Fruit fly (Drosophila melanogaster) whole organism, adult: Measurements from ENCODE around the gene CG11356.

ENCODE experiments used
- CG11617 ChIP-seq: fragments of 200-800 bp; sonication (Bioruptor generic); optimal IDR thresholded peaks from 2 replicates; lab custom pipeline; 2017; ENCODE audit warnings: mild to moderate bottlenecking, missing biosample characterization, missing genetic modification reagents, missing genetic modification characterization
- CG12768 ChIP-seq: fragments of 200-800 bp; sonication (Bioruptor generic); optimal IDR thresholded peaks from 2 replicates; lab custom pipeline; 2017; ENCODE audit warnings: missing biosample characterization, missing genetic modification characterization, mild to moderate bottlenecking, moderate library complexity, missing genetic modification reagents
- CG14711 ChIP-seq: fragments of 200-800 bp; sonication (Bioruptor generic); optimal IDR thresholded peaks from 2 replicates; lab custom pipeline; 2018; ENCODE audit warnings: missing biosample characterization, mild to moderate bottlenecking, missing genetic modification characterization, moderate library complexity
- CG1620 ChIP-seq: fragments of 200-800 bp; sonication (Bioruptor generic); optimal IDR thresholded peaks from 2 replicates; lab custom pipeline; 2016; ENCODE audit warnings: missing biosample characterization, missing genetic modification characterization
- CG33017 ChIP-seq: fragments of 200-800 bp; sonication (Bioruptor generic); optimal IDR thresholded peaks from 2 replicates; lab custom pipeline; 2018; ENCODE audit warnings: missing biosample characterization, mild to moderate bottlenecking, missing genetic modification characterization, moderate library complexity
- CG5204 ChIP-seq: fragments of 200-800 bp; sonication (Bioruptor generic); optimal IDR thresholded peaks from 2 replicates; lab custom pipeline; 2016; ENCODE audit warnings: missing biosample characterization, missing genetic modification characterization
- CG7045 ChIP-seq: fragments of 200-800 bp; sonication (Bioruptor generic); optimal IDR thresholded peaks from 2 replicates; lab custom pipeline; 2017; ENCODE audit warnings: missing biosample characterization, mild to moderate bottlenecking, missing genetic modification characterization
- CG7101 ChIP-seq: fragments of 200-800 bp; sonication (Bioruptor generic); optimal IDR thresholded peaks from 2 replicates; lab custom pipeline; 2018; ENCODE audit warnings: missing biosample characterization, mild to moderate bottlenecking, missing genetic modification characterization, moderate library complexity
- Crg-1 ChIP-seq: fragments of 200-800 bp; sonication (Bioruptor generic); optimal IDR thresholded peaks from 2 replicates; lab custom pipeline; 2016; ENCODE audit warnings: missing biosample characterization, missing genetic modification characterization
- Hr96 ChIP-seq: fragments of 200-800 bp; sonication (Bioruptor generic); optimal IDR thresholded peaks from 2 replicates; lab custom pipeline; 2016; ENCODE audit warnings: missing biosample characterization, missing genetic modification characterization
- Mnt ChIP-seq: fragments of 200-800 bp; sonication (Bioruptor generic); optimal IDR thresholded peaks from 2 replicates; lab custom pipeline; 2016; ENCODE audit warnings: missing biosample characterization, mild to moderate bottlenecking, missing genetic modification characterization
- bab1 ChIP-seq: fragments of 200-800 bp; sonication (Bioruptor generic); optimal IDR thresholded peaks from 3 replicates; lab custom pipeline; 2019; ENCODE audit warnings: missing biosample characterization, mild to moderate bottlenecking, missing genetic modification characterization, moderate library complexity
- cic ChIP-seq: fragments of 200-800 bp; sonication (Bioruptor generic); optimal IDR thresholded peaks from 2 replicates; lab custom pipeline; 2017; ENCODE audit warnings: missing biosample characterization, mild to moderate bottlenecking, missing genetic modification characterization, moderate library complexity
- cnc ChIP-seq, 2 experiments: fragments of >200 bp; optimal IDR thresholded peaks; 2 replicates each; lab custom pipeline; 2017
- kay ChIP-seq: fragments of 200-800 bp; sonication (Bioruptor generic); peaks from one replicate; lab custom pipeline; 2016; ENCODE audit warnings: missing biosample characterization, missing genetic modification characterization, borderline replicate concordance
- ovo ChIP-seq: fragments of 200-800 bp; sonication (Bioruptor generic); optimal IDR thresholded peaks from 2 replicates; lab custom pipeline; 2016; ENCODE audit warnings: missing biosample characterization, missing genetic modification characterization
- pad ChIP-seq: fragments of 200-800 bp; sonication (Bioruptor generic); optimal IDR thresholded peaks from 3 replicates; lab custom pipeline; 2017; ENCODE audit warnings: missing biosample characterization, missing genetic modification characterization, mild to moderate bottlenecking, moderate library complexity, missing genetic modification reagents
- tj ChIP-seq: fragments of 200-800 bp; sonication (Bioruptor generic); optimal IDR thresholded peaks from 3 replicates; lab custom pipeline; 2017; ENCODE audit warnings: missing biosample characterization, mild to moderate bottlenecking, missing genetic modification characterization, moderate library complexity
- toe ChIP-seq: fragments of 200-800 bp; sonication (Bioruptor generic); optimal IDR thresholded peaks from 2 replicates; lab custom pipeline; 2016; ENCODE audit warnings: missing biosample characterization, missing genetic modification characterization

Gene CG11356

DNA sequence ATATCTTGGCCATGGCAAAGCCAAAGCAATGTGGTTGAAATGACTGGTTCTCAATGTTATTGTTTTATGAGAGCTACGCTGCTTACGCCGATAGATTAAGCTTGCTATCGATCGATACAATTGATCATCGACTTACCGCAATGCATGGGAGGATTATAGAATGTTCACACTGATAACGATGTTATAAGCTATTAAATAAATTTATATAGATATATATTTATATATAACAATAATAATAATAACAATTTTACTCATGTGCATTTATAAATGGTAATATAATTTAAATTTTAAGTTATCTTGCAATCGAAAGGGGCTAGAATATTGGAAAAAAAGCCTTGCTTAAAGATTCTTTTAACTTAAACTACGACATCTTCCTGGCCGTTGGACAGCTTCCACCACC lies 30.9 kb downstream of the CG11356 start, which contains the start of gene moon:
Gene moon, minus strand, starts transcription at position 101 of the 400 bp plus-strand sequence.
- TF ChIP-seq pad (no peak), kay (GFP tag; lab: Kevin White, UChicago) (no peak), CG12768 (GFP tag; lab: Kevin White, UChicago) (no peak), CG14711 (tag; lab: Kevin White, UChicago) (no peak), CG7101 (tag; lab: Kevin White, UChicago) (no peak), bab1 (GFP tag; lab: Kevin White, UChicago) (no peak), CG5204 (GFP tag; lab: Kevin White, UChicago) (no peak), ovo (no peak), CG33017 (tag; lab: Kevin White, UChicago) (no peak)

DNA sequence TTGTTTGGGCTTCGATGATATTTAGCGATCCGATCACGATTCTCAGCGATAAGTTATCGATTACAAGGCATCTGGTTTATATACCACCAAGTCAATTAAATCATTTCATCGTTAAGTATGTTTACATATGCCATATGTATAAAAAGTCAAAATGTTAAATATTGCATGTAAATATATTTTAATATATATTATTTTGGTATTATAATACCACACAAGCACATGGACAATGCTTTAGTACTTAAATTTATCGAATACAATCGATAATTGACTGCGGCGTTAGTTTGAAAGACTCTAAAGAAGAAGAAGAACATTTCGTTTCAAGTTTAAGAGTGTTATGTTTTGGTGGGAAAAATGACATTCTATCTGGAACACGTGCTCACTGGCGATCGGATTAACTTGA lies 33.5 kb downstream of the CG11356 start, which contains the start of gene CG34323:
Gene CG34323, plus strand, starts transcription at position 301 of the 400 bp plus-strand sequence.
- TF ChIP-seq CG5204 (GFP tag; lab: Kevin White, UChicago) (no peak), toe (GFP tag; lab: Kevin White, UChicago) (no peak), kay (GFP tag; lab: Kevin White, UChicago) (no peak), Crg-1 (GFP tag; lab: Kevin White, UChicago) (no peak), CG1620 (GFP tag; lab: Kevin White, UChicago) (no peak)

- TF ChIP-seq kay (GFP tag; lab: Kevin White, UChicago) (no peak), cic (GFP tag; lab: Kevin White, UChicago) (no peak), ovo (no peak), bab1 (GFP tag; lab: Kevin White, UChicago) (no peak), CG7101 (tag; lab: Kevin White, UChicago) (no peak), Hr96 (GFP tag; lab: Kevin White, UChicago) (no peak), toe (GFP tag; lab: Kevin White, UChicago) (no peak), CG7045 (GFP tag; lab: Kevin White, UChicago) (no peak), Mnt (GFP tag; lab: Kevin White, UChicago) (no peak), CG14711 (tag; lab: Kevin White, UChicago) (no peak), CG33017 (tag; lab: Kevin White, UChicago) (no peak), pad (no peak), CG11617 (no peak), cnc (optimal IDR thresholded peaks at IDR 0.05; lab: Kevin White, UChicago) (no peak), CG5204 (GFP tag; lab: Kevin White, UChicago) (no peak), tj (GFP tag; lab: Kevin White, UChicago) (no peak)
Measured at dm6 chrX:12059495-12059894, 44.1 kb downstream of the CG11356 start, which contains the start of gene Muc11A. TSS of gene Muc11A (plus strand) at chrX:12059795.

DNA sequence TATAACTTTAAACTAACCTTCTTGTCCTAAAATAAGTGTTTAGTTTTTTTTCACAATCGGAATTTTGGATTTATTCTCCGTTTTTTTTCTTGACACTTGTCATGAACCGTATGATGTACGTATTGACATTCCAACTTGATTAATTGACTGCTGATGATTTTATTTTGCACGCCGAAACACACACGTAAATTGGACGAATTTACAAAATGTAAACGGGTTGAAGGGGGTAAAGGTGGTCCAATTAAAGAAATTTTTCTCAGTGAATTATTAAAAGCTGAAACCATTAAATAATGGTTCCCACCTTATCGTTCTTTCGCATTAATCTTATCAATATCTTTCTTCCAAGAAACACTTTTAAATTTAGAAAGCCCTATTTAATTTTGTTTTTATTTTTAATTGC lies 47.1 kb downstream of the CG11356 start, which contains the start of gene Uch-L5R:
Gene Uch-L5R, minus strand, starts transcription at position 101 of the 400 bp plus-strand sequence.
- no peak for TF ChIP-seq CG1620 (GFP tag; lab: Kevin White, UChicago)
- TF ChIP-seq CG14711 (tag; lab: Kevin White, UChicago) = no peak
- no peak for TF ChIP-seq toe (GFP tag; lab: Kevin White, UChicago)
- no peak for TF ChIP-seq Crg-1 (GFP tag; lab: Kevin White, UChicago)
- no peak for TF ChIP-seq ovo
- no peak for TF ChIP-seq CG11617
- no peak for TF ChIP-seq tj (GFP tag; lab: Kevin White, UChicago)
